Fruit fly (Drosophila melanogaster): ENCODE measurements around the gene CG8534.

- TF ChIP-seq sage (GFP tag; optimal IDR thresholded peaks at IDR 0.05) (no peak), Dfd (GFP tag; optimal IDR thresholded peaks at IDR 0.05) (no peak), Vsx2 (GFP tag; optimal IDR thresholded peaks at IDR 0.05; ENCODE audit: partially characterized antibody) (no peak), usp (GFP tag; optimal IDR thresholded peaks at IDR 0.05) (no peak), jim (GFP tag; optimal IDR thresholded peaks at IDR 0.05) (no peak), woc (GFP tag; optimal IDR thresholded peaks at IDR 0.05) (no peak), h (GFP tag; optimal IDR thresholded peaks at IDR 0.05) (no peak), CG32264 (GFP tag; optimal IDR thresholded peaks at IDR 0.05) (no peak), OdsH (GFP tag; optimal IDR thresholded peaks at IDR 0.05) (no peak), Hr78 (GFP tag; optimal IDR thresholded peaks at IDR 0.05) (no peak), HLH106 (tag; optimal IDR thresholded peaks at IDR 0.05) (no peak), pan (optimal IDR thresholded peaks at IDR 0.05) (no peak)
Measured at dm6 chr3R:9768884-9769283, 43.7 kb upstream of the CG8534 start, which contains the start of gene MED6.

Data from whole organism, wandering third instar larva.